Worm (Caenorhabditis elegans): Measurements from ENCODE around the gene F07C3.9.

ce11 chrV:9287460-9287859 is 33.0 kb upstream of the F07C3.9 start, which contains the start of gene lron-2:
- TF ChIP-seq skn-1 (tag; optimal IDR thresholded peaks at IDR 0.05) (no peak), F16B12.6 (tag; optimal IDR thresholded peaks at IDR 0.05) (no peak), C16A3.4 (tag; optimal IDR thresholded peaks at IDR 0.05) (no peak), nhr-12 (tag; optimal IDR thresholded peaks at IDR 0.05) (no peak), nhr-77 (tag; optimal IDR thresholded peaks at IDR 0.05) (no peak), hlh-4 (tag; optimal IDR thresholded peaks at IDR 0.05) (no peak)
